Worm (Caenorhabditis elegans): ENCODE results near the gene C04G2.5.

DNA sequence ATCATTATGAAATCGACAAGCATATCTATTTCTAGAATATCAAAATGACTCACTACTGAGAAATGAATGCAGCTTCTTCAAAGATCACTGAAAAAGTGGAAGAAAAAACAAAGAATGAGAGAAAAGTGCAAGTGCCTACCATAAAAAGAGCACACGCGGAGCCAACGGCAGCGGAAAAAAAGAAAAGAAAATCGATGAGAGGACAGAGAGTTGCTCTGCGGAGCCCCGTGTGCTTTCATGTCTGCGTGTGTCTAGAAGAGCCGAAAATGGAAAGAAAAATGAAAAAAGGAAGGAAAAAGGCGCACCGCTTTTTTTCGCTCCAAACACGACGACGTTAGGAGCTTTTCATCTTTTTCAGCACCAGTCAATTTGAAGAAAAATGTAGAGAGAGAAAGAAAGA is 32.3 kb downstream of the C04G2.5 start, which contains the start of gene ipla-7:
- no peak for TF ChIP-seq mls-2 (tag; optimal IDR thresholded peaks at IDR 0.05)
- TF ChIP-seq cnd-1 (tag; optimal IDR thresholded peaks at IDR 0.05) = no peak
- no peak for TF ChIP-seq nhr-237 (tag; optimal IDR thresholded peaks at IDR 0.05)
- no peak for TF ChIP-seq nhr-28 (tag; optimal IDR thresholded peaks at IDR 0.05)
- TF ChIP-seq blmp-1 (tag; optimal IDR thresholded peaks at IDR 0.05) = no peak

All from whole organism, mixed stage, embryonic.